Fruit fly (Drosophila melanogaster) whole organism, pupa: Measurements from ENCODE around the gene Send1.

ENCODE experiments used
- CG10348 ChIP-seq: fragments of 200-800 bp; sonication (Bioruptor generic); IDR thresholded peaks from 2 replicates; pipeline ENCODE4 v1.3.6; 2022; ENCODE audit warnings: missing biosample characterization, missing genetic modification characterization
- CG12605 ChIP-seq: fragments of 200-800 bp; sonication (Bioruptor generic); IDR thresholded peaks from 2 replicates; pipeline ENCODE4 v1.3.6; 2022; ENCODE audit warnings: missing biosample characterization, missing genetic modification characterization
- CG13204 ChIP-seq: fragments of 200-800 bp; sonication (Bioruptor generic); optimal IDR thresholded peaks from 2 replicates; lab custom pipeline; 2018; ENCODE audit warnings: missing biosample characterization, mild to moderate bottlenecking, missing genetic modification characterization, moderate library complexity
- CG14655 ChIP-seq: fragments of 200-800 bp; sonication (Bioruptor generic); optimal IDR thresholded peaks from 3 replicates; lab custom pipeline; 2017; ENCODE audit warnings: mild to moderate bottlenecking, missing biosample characterization, missing genetic modification reagents, missing genetic modification characterization
- CG15710 ChIP-seq: fragments of 200-800 bp; sonication (Bioruptor generic); optimal IDR thresholded peaks from 2 replicates; lab custom pipeline; 2018; ENCODE audit warnings: missing biosample characterization, mild to moderate bottlenecking, missing genetic modification characterization, moderate library complexity
- CG17806 ChIP-seq: fragments of 200-800 bp; sonication (Bioruptor generic); optimal IDR thresholded peaks from 2 replicates; lab custom pipeline; 2018; ENCODE audit warnings: missing biosample characterization, mild to moderate bottlenecking, missing genetic modification characterization, moderate library complexity
- CG32121 ChIP-seq: fragments of 200-800 bp; sonication (Bioruptor generic); IDR thresholded peaks from 2 replicates; pipeline ENCODE4 v1.3.6; 2022; ENCODE audit warnings: missing biosample characterization, missing genetic modification characterization
- CG34367 ChIP-seq: fragments of 200-800 bp; sonication (Bioruptor generic); optimal IDR thresholded peaks from 2 replicates; lab custom pipeline; 2018; ENCODE audit warnings: missing biosample characterization, mild to moderate bottlenecking, missing genetic modification characterization
- CG4496 ChIP-seq: fragments of 200-800 bp; sonication (Bioruptor generic); IDR thresholded peaks from 3 replicates; pipeline ENCODE4 v1.3.6; 2022; ENCODE audit warnings: missing biosample characterization, missing genetic modification characterization
- CG8159 ChIP-seq: fragments of 200-800 bp; sonication (Bioruptor generic); optimal IDR thresholded peaks from 3 replicates; lab custom pipeline; 2018; ENCODE audit warnings: missing biosample characterization, mild to moderate bottlenecking, missing genetic modification characterization, moderate library complexity
- CG8301 ChIP-seq: fragments of 200-800 bp; sonication (Bioruptor generic); optimal IDR thresholded peaks from 2 replicates; lab custom pipeline; 2018; ENCODE audit warnings: missing biosample characterization, mild to moderate bottlenecking, missing genetic modification characterization
- CG9948 ChIP-seq: fragments of 200-800 bp; sonication (Bioruptor generic); optimal IDR thresholded peaks from 2 replicates; lab custom pipeline; 2018; ENCODE audit warnings: missing biosample characterization, mild to moderate bottlenecking, missing genetic modification characterization, moderate library complexity
- D1 ChIP-seq: fragments of 200-800 bp; sonication (Bioruptor generic); optimal IDR thresholded peaks from 2 replicates; lab custom pipeline; 2018; ENCODE audit warnings: missing biosample characterization, mild to moderate bottlenecking, missing genetic modification characterization, moderate library complexity
- EcR ChIP-seq: fragments of 200-800 bp; sonication (Bioruptor generic); optimal IDR thresholded peaks from 3 replicates; lab custom pipeline; 2019; ENCODE audit warnings: missing biosample characterization, missing genetic modification characterization, mild to moderate bottlenecking, moderate library complexity, missing genetic modification reagents
- Ets98B ChIP-seq: fragments of 200-800 bp; sonication (Bioruptor generic); IDR thresholded peaks from 2 replicates; pipeline ENCODE4 v1.3.6; 2022; ENCODE audit warnings: missing biosample characterization, missing genetic modification characterization
- Pif1A ChIP-seq: fragments of 200-800 bp; sonication (Bioruptor generic); optimal IDR thresholded peaks from 3 replicates; lab custom pipeline; 2016; ENCODE audit warnings: missing biosample characterization, missing genetic modification characterization
- Pif1B ChIP-seq: fragments of 200-800 bp; sonication (Bioruptor generic); optimal IDR thresholded peaks from 3 replicates; lab custom pipeline; 2016; ENCODE audit warnings: missing biosample characterization, missing genetic modification characterization
- Snoo ChIP-seq: fragments of 200-800 bp; sonication (Bioruptor generic); optimal IDR thresholded peaks from 3 replicates; lab custom pipeline; 2017; ENCODE audit warnings: missing biosample characterization, mild to moderate bottlenecking, missing genetic modification characterization, inconsistent platforms
- fd96Ca ChIP-seq: fragments of 200-800 bp; sonication (Bioruptor generic); IDR thresholded peaks from 3 replicates; pipeline ENCODE4 v1.3.6; 2022; ENCODE audit warnings: missing biosample characterization, missing genetic modification characterization
- gl ChIP-seq: fragments of 200-800 bp; sonication (Bioruptor generic); optimal IDR thresholded peaks from 2 replicates; lab custom pipeline; 2018; ENCODE audit warnings: missing biosample characterization, mild to moderate bottlenecking, missing genetic modification characterization
- rn ChIP-seq: fragments of 200-800 bp; sonication (Bioruptor generic); IDR thresholded peaks from 2 replicates; pipeline ENCODE4 v1.3.6; 2022; ENCODE audit warnings: missing biosample characterization, missing genetic modification characterization

Gene Send1

DNA sequence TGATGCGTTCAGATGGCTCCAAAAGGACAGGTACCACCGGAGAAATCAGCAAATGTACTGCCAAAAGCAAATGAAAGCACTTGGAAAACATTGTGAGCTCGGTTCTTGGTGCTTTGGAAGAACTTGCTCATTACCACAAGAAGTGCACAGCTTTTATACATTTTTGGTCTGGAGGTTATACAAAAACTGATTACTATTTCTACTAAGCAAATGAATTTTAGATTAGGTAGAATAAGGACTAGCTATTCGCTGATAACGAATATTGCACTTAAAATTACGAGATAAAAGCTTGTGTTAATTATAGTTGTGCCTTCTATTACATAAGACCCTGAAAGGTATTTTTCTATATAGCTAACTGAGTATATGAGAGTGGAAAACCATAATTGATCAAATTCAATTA is at the start of gene Send1:
Send1 (minus strand) TSS at position 101 of the 400 bp plus-strand sequence.
- TF ChIP-seq CG34367 (no peak), CG12605 (GFP tag; lab: Robert Waterston, UW) (no peak), Snoo (tag; lab: Kevin White, UChicago) (no peak), CG14655 (no peak), CG13204 (GFP tag; lab: Kevin White, UChicago) (no peak), rn (GFP tag; lab: Robert Waterston, UW) (no peak), CG8159 (tag; lab: Kevin White, UChicago) (no peak)

DNA sequence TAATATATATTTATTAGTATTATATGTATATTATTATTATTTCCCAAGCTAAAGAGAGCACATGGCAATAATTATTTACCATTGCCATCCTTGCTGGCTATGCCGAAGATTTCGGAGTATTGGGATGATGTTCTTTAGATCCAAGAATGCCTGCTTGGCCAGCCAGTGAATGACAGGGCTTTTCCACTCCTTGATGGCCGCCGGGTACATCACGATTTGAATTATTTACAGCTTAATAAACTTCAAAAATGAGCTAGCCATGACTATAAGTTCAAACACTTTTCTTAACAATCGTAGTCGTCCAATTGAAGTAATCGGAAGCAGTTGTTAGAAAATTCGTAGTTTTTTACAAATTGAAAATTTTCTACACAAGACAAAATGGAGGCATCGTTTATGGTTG is 45.0 kb upstream of the Send1 start, which contains the start of gene CG31949:
CG31949 (plus strand) TSS at position 301 of the 400 bp plus-strand sequence.
- TF ChIP-seq CG13204 (GFP tag; lab: Kevin White, UChicago), result no peak
- no peak for TF ChIP-seq gl
- no peak for TF ChIP-seq CG15710 (tag; lab: Kevin White, UChicago)
- no peak for TF ChIP-seq CG17806 (tag; lab: Kevin White, UChicago)
- TF ChIP-seq CG32121 (GFP tag; lab: Robert Waterston, UW), result no peak
- TF ChIP-seq CG34367, result no peak
- no peak for TF ChIP-seq D1 (tag; lab: Kevin White, UChicago)
- no peak for TF ChIP-seq EcR (GFP tag; lab: Kevin White, UChicago)
- no peak for TF ChIP-seq CG8159 (tag; lab: Kevin White, UChicago)
- TF ChIP-seq CG8301 (tag; lab: Kevin White, UChicago), result no peak
- TF ChIP-seq fd96Ca (GFP tag; lab: Robert Waterston, UW), result no peak
- TF ChIP-seq CG12605 (GFP tag; lab: Robert Waterston, UW), result no peak
- TF ChIP-seq Snoo (tag; lab: Kevin White, UChicago), result no peak
- no peak for TF ChIP-seq CG14655
- TF ChIP-seq rn (GFP tag; lab: Robert Waterston, UW), result no peak
- TF ChIP-seq CG9948 (tag; lab: Kevin White, UChicago), result no peak
- TF ChIP-seq Ets98B (GFP tag; lab: Robert Waterston, UW), result no peak
- TF ChIP-seq Pif1B (GFP tag; lab: Kevin White, UChicago), result no peak
- no peak for TF ChIP-seq Pif1A (GFP tag; lab: Kevin White, UChicago)

DNA sequence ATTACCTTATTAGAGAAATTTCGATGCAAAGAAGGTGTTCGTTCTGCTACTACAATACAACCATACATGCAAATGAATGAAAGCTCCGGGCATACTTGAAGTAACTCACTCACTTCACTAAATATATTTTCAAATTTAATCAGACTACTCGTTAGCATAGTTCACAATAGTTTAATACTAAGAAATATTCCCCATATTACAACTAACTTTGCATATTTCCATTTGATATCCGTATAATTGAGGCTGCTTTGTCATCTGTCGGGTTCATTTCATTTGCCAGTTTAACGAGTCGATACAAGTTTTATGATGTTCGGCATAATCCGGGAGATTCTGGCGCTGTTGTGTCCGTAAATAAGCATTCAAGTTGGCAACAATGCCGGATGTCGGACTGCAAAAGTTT is 35.8 kb upstream of the Send1 start, which contains the start of gene robl22E:
robl22E (minus strand) TSS at position 101 of the 400 bp plus-strand sequence.
- TF ChIP-seq CG8159 (tag; lab: Kevin White, UChicago) (no peak), Ets98B (GFP tag; lab: Robert Waterston, UW) (no peak), CG9948 (tag; lab: Kevin White, UChicago) (no peak), Snoo (tag; lab: Kevin White, UChicago) (no peak), Pif1A (GFP tag; lab: Kevin White, UChicago) (no peak), D1 (tag; lab: Kevin White, UChicago) (no peak), CG13204 (GFP tag; lab: Kevin White, UChicago) (no peak), gl (no peak), CG12605 (GFP tag; lab: Robert Waterston, UW) (no peak), rn (GFP tag; lab: Robert Waterston, UW) (no peak), fd96Ca (GFP tag; lab: Robert Waterston, UW) (no peak), CG14655 (no peak), CG4496 (no peak), CG15710 (tag; lab: Kevin White, UChicago) (no peak)

DNA sequence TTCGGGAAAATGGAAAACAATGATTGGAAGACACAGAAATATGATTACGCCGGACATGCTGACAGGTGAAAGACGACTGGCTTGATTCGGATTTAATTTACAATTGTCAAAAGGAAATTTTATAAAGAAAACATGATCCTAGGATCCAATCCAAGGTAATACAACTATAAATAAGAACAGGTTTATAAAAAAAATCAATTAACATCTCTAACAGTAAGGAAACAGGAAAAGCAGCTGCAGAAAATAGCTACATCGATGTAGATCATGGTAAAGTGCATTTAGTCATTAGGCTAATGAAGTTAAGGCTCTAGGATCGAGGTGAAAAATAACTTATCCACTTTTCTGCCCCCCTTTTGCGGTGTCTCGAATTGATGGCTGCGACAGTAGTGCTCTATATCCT is 34.5 kb upstream of the Send1 start, which contains the start of gene CG17237:
CG17237 (minus strand) TSS at position 101 of the 400 bp plus-strand sequence.
- TF ChIP-seq CG9948 (tag; lab: Kevin White, UChicago), result no peak
- TF ChIP-seq rn (GFP tag; lab: Robert Waterston, UW), result no peak
- TF ChIP-seq Snoo (tag; lab: Kevin White, UChicago), result no peak
- TF ChIP-seq Pif1B (GFP tag; lab: Kevin White, UChicago), result no peak
- TF ChIP-seq Ets98B (GFP tag; lab: Robert Waterston, UW), result no peak
- TF ChIP-seq CG13204 (GFP tag; lab: Kevin White, UChicago), result no peak
- no peak for TF ChIP-seq CG17806 (tag; lab: Kevin White, UChicago)
- TF ChIP-seq CG8159 (tag; lab: Kevin White, UChicago), result no peak
- no peak for TF ChIP-seq CG14655
- no peak for TF ChIP-seq fd96Ca (GFP tag; lab: Robert Waterston, UW)
- no peak for TF ChIP-seq D1 (tag; lab: Kevin White, UChicago)
- no peak for TF ChIP-seq CG15710 (tag; lab: Kevin White, UChicago)
- TF ChIP-seq CG12605 (GFP tag; lab: Robert Waterston, UW), result no peak

DNA sequence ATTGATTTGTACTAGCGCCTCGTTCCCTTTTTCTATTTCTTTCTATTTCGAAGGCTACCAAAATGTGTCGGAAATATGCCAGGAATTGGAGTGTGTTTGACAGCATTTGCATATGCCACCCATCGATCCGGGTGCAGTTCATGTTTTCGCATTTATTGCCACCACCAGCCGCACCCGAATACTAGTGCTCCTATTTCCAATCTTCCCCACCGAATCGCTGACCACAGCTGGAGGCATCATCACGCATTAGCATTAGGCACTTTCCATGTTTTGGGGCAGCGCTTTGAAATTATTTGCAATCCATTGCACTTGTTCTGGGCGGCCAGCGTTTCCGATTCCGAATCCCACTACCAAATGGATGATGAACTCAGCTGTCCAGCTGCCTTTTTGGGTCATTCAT is 33.0 kb upstream of the Send1 start, which contains the start of gene CG42658:
CG42658 (minus strand) TSS at position 101 of the 400 bp plus-strand sequence.
- TF ChIP-seq CG32121 (GFP tag; lab: Robert Waterston, UW) (no peak), Pif1A (GFP tag; lab: Kevin White, UChicago) (no peak), Pif1B (GFP tag; lab: Kevin White, UChicago) (no peak), CG13204 (GFP tag; lab: Kevin White, UChicago) (no peak), CG12605 (GFP tag; lab: Robert Waterston, UW) (no peak), fd96Ca (GFP tag; lab: Robert Waterston, UW) (no peak), D1 (tag; lab: Kevin White, UChicago) (no peak), gl (no peak), Snoo (tag; lab: Kevin White, UChicago) (no peak), CG14655 (no peak), CG34367 (no peak), CG17806 (tag; lab: Kevin White, UChicago) (no peak), CG10348 (GFP tag; lab: Robert Waterston, UW) (no peak), Ets98B (GFP tag; lab: Robert Waterston, UW) (no peak), rn (GFP tag; lab: Robert Waterston, UW) (no peak), CG15710 (tag; lab: Kevin White, UChicago) (no peak), CG8159 (tag; lab: Kevin White, UChicago) (no peak), EcR (GFP tag; lab: Kevin White, UChicago) (no peak)
